Fruit fly (Drosophila melanogaster): ENCODE data around the gene Dfd.

Dfd gene

dm6 chr3R:6818904-6819595 is 27.4 kb downstream of the Dfd start:
- TF ChIP-seq Vsx2 (GFP tag; optimal IDR thresholded peaks at IDR 0.05; ENCODE audit: partially characterized antibody): peak; percentile 1
- TF ChIP-seq ey (GFP tag; optimal IDR thresholded peaks at IDR 0.05): no peak
- peak; percentile 47 for TF ChIP-seq N (GFP tag; optimal IDR thresholded peaks at IDR 0.05)
- peak; percentile 20 for TF ChIP-seq brk (GFP tag; optimal IDR thresholded peaks at IDR 0.05)

dm6 chr3R:6826865-6827264 is 35.2 kb downstream of the Dfd start:
- TF ChIP-seq CrebA (GFP tag; optimal IDR thresholded peaks at IDR 0.05; ENCODE audit: borderline replicate concordance): no peak
- no peak for TF ChIP-seq ey (GFP tag; optimal IDR thresholded peaks at IDR 0.05)
- TF ChIP-seq Dfd (GFP tag; optimal IDR thresholded peaks at IDR 0.05): no peak
- no peak for TF ChIP-seq CG32264 (GFP tag; optimal IDR thresholded peaks at IDR 0.05)
- TF ChIP-seq Myc (optimal IDR thresholded peaks at IDR 0.05): no peak
- no peak for TF ChIP-seq OdsH (GFP tag; optimal IDR thresholded peaks at IDR 0.05)
- no peak for TF ChIP-seq lola (GFP tag; optimal IDR thresholded peaks at IDR 0.05)
- no peak for TF ChIP-seq psq (GFP tag; optimal IDR thresholded peaks at IDR 0.05)
- no peak for TF ChIP-seq Hr78 (GFP tag; optimal IDR thresholded peaks at IDR 0.05)
- no peak for TF ChIP-seq woc (GFP tag; optimal IDR thresholded peaks at IDR 0.05)
- no peak for TF ChIP-seq pan (optimal IDR thresholded peaks at IDR 0.05)
- no peak for TF ChIP-seq Vsx2 (GFP tag; optimal IDR thresholded peaks at IDR 0.05; ENCODE audit: partially characterized antibody)
- no peak for TF ChIP-seq foxo (GFP tag; optimal IDR thresholded peaks at IDR 0.05)
- no peak for TF ChIP-seq Rel (GFP tag; optimal IDR thresholded peaks at IDR 0.05)
- no peak for TF ChIP-seq Rel (tag; optimal IDR thresholded peaks at IDR 0.05)
- TF ChIP-seq dsf (GFP tag; optimal IDR thresholded peaks at IDR 0.05; ENCODE audit: borderline replicate concordance): no peak

- no peak for TF ChIP-seq CrebA (GFP tag; optimal IDR thresholded peaks at IDR 0.05; ENCODE audit: borderline replicate concordance)
- TF ChIP-seq rgr (GFP tag; optimal IDR thresholded peaks at IDR 0.05): no peak
- no peak for TF ChIP-seq Hr78 (GFP tag; optimal IDR thresholded peaks at IDR 0.05)
- no peak for TF ChIP-seq br (GFP tag; optimal IDR thresholded peaks at IDR 0.05)
- no peak for TF ChIP-seq Abd-B (GFP tag; optimal IDR thresholded peaks at IDR 0.05)
- TF ChIP-seq Hr83 (GFP tag; optimal IDR thresholded peaks at IDR 0.05; ENCODE audit: poor library complexity, severe bottlenecking): no peak
- TF ChIP-seq usp (GFP tag; optimal IDR thresholded peaks at IDR 0.05): no peak
- no peak for TF ChIP-seq CG9705 (GFP tag; optimal IDR thresholded peaks at IDR 0.05)
- TF ChIP-seq dl (GFP tag; optimal IDR thresholded peaks at IDR 0.05; ENCODE audit: insufficient read depth in 1 of 2, partially characterized antibody in 2 of 2): no peak
- no peak for TF ChIP-seq fru (GFP tag; optimal IDR thresholded peaks at IDR 0.05)
- no peak for TF ChIP-seq jim (GFP tag; optimal IDR thresholded peaks at IDR 0.05)
- no peak for TF ChIP-seq lola (GFP tag; optimal IDR thresholded peaks at IDR 0.05)
- TF ChIP-seq psq (GFP tag; optimal IDR thresholded peaks at IDR 0.05): no peak
- TF ChIP-seq dsf (GFP tag; optimal IDR thresholded peaks at IDR 0.05; ENCODE audit: borderline replicate concordance): no peak
- no peak for TF ChIP-seq foxo (GFP tag; optimal IDR thresholded peaks at IDR 0.05)
- TF ChIP-seq woc (GFP tag; optimal IDR thresholded peaks at IDR 0.05): no peak
- TF ChIP-seq pan (optimal IDR thresholded peaks at IDR 0.05): no peak
- TF ChIP-seq ey (GFP tag; optimal IDR thresholded peaks at IDR 0.05): no peak
Observed at dm6 chr3R:6828272-6828671, 36.6 kb downstream of the Dfd start.

dm6 chr3R:6831698-6832097 is 40.1 kb downstream of the Dfd start:
- no peak for TF ChIP-seq foxo (GFP tag; optimal IDR thresholded peaks at IDR 0.05)
- no peak for TF ChIP-seq HLH106 (tag; optimal IDR thresholded peaks at IDR 0.05)
- no peak for TF ChIP-seq psq (GFP tag; optimal IDR thresholded peaks at IDR 0.05)

- TF ChIP-seq tai (GFP tag; optimal IDR thresholded peaks at IDR 0.05) (no peak), Dfd (GFP tag; optimal IDR thresholded peaks at IDR 0.05) (peak; percentile 99), dmrt93B (GFP tag; optimal IDR thresholded peaks at IDR 0.05) (no peak)
Observed at dm6 chr3R:6838585-6838984, 46.9 kb downstream of the Dfd start.

- peak; percentile 96 for TF ChIP-seq Dfd (GFP tag; optimal IDR thresholded peaks at IDR 0.05)
- TF ChIP-seq N (GFP tag; optimal IDR thresholded peaks at IDR 0.05): no peak
Observed at dm6 chr3R:6841802-6842201, 50.2 kb downstream of the Dfd start.

Measured in whole organism, wandering third instar larva.